Fruit fly (Drosophila melanogaster): Measurements from ENCODE around the gene js.

The js gene

dm6 chr3R:16368288-16368687 is at the start of gene js:
TSS of gene js (minus strand) at chr3R:16368306.
- 0 out of 3 replicates have a peak, but pooled peaks have one; percentile 15 for TF ChIP-seq dysf (GFP tag; IDR thresholded peaks at IDR 0.05)
- TF ChIP-seq Xbp1 (GFP tag; optimal IDR thresholded peaks at IDR 0.05), result peak; percentile 26
- TF ChIP-seq Abd-B (GFP tag; optimal IDR thresholded peaks at IDR 0.05), result no peak
- TF ChIP-seq E2f2 (GFP tag; IDR thresholded peaks at IDR 0.05), result peak; percentile 21; the same call in 1 of the 2 replicates
- TF ChIP-seq sisA (GFP tag; IDR thresholded peaks at IDR 0.05), result 0 out of 2 replicates have a peak, but pooled peaks have one; percentile 9
- no peak for TF ChIP-seq Hmr (GFP tag; optimal IDR thresholded peaks at IDR 0.05)
- 0 out of 2 replicates have a peak, but pooled peaks have one; percentile 11 for TF ChIP-seq ap (GFP tag; IDR thresholded peaks at IDR 0.05)
- peak; percentile 43 for TF ChIP-seq Oli (tag; optimal IDR thresholded peaks at IDR 0.05)
- 0 out of 3 replicates have a peak, but pooled peaks have one; percentile 23 for TF ChIP-seq tgo (GFP tag; IDR thresholded peaks at IDR 0.05)
- peak; percentile 9 for TF ChIP-seq shn (GFP tag; optimal IDR thresholded peaks at IDR 0.05)
- no peak for TF ChIP-seq dmrt11E (tag; optimal IDR thresholded peaks at IDR 0.05)
- TF ChIP-seq Taf1 (GFP tag; IDR thresholded peaks at IDR 0.05), result no peak
- no peak for TF ChIP-seq dpn (GFP tag; optimal IDR thresholded peaks at IDR 0.05)
- TF ChIP-seq ro (GFP tag; IDR thresholded peaks at IDR 0.05), result no peak
- TF ChIP-seq tio (GFP tag; optimal IDR thresholded peaks at IDR 0.05), result peak; percentile 6
- no peak for TF ChIP-seq grn (GFP tag; optimal IDR thresholded peaks at IDR 0.05)
- no peak for TF ChIP-seq sd (tag; optimal IDR thresholded peaks at IDR 0.05)
- 0 out of 4 replicates have a peak, but pooled peaks have one; percentile 15 for TF ChIP-seq chinmo (GFP tag; IDR thresholded peaks at IDR 0.05; ENCODE audit: partially characterized antibody)
- TF ChIP-seq bsh (GFP tag; optimal IDR thresholded peaks at IDR 0.05), result no peak
- TF ChIP-seq Dref (GFP tag; IDR thresholded peaks at IDR 0.05), result no peak
- TF ChIP-seq Lpt (GFP tag; optimal IDR thresholded peaks at IDR 0.05), result no peak
- no peak for TF ChIP-seq CG18599 (GFP tag; optimal IDR thresholded peaks at IDR 0.05)
- TF ChIP-seq Sox102F (GFP tag; optimal IDR thresholded peaks at IDR 0.05), result peak; percentile 14
- no peak for TF ChIP-seq CG2120 (GFP tag; optimal IDR thresholded peaks at IDR 0.05)
- no peak for TF ChIP-seq fd96Cb (tag; optimal IDR thresholded peaks at IDR 0.05)
- peak; percentile 20; the same call in 1 of the 3 replicates for TF ChIP-seq CG14050 (GFP tag; IDR thresholded peaks at IDR 0.05)
- no peak for TF ChIP-seq gcm (GFP tag; optimal IDR thresholded peaks at IDR 0.05)
- TF ChIP-seq inv (GFP tag; IDR thresholded peaks at IDR 0.05; ENCODE audit: partially characterized antibody), result no peak
- peak; percentile 16; the same call in 1 of the 2 replicates for TF ChIP-seq Xrp1 (GFP tag; IDR thresholded peaks at IDR 0.05)
- no peak for TF ChIP-seq mam (GFP tag; optimal IDR thresholded peaks at IDR 0.05)
- no peak for TF ChIP-seq CG15696 (tag; optimal IDR thresholded peaks at IDR 0.05)
- TF ChIP-seq schlank (tag; optimal IDR thresholded peaks at IDR 0.05), result no peak
- peak; percentile 7 for TF ChIP-seq CG12391 (tag; optimal IDR thresholded peaks at IDR 0.05)
- no peak for TF ChIP-seq pan (optimal IDR thresholded peaks at IDR 0.05)
- TF ChIP-seq pan (GFP tag; optimal IDR thresholded peaks at IDR 0.05 in 1 of 2, IDR thresholded peaks at IDR 0.05 in 1 of 2), result peak in 1 of 2 experiments; percentile 9
- TF ChIP-seq Gug (GFP tag; IDR thresholded peaks at IDR 0.05), result no peak
- TF ChIP-seq Side (GFP tag; optimal IDR thresholded peaks at IDR 0.05), result no peak
- TF ChIP-seq btn (GFP tag; optimal IDR thresholded peaks at IDR 0.05), result no peak
- TF ChIP-seq Hr39 (optimal IDR thresholded peaks at IDR 0.05), result no peak
- TF ChIP-seq CG13624 (GFP tag; optimal IDR thresholded peaks at IDR 0.05), result no peak
- peak; percentile 57 for TF ChIP-seq CG11504 (tag; optimal IDR thresholded peaks at IDR 0.05)
- TF ChIP-seq Deaf1 (tag; optimal IDR thresholded peaks at IDR 0.05), result peak; percentile 83
- no peak for TF ChIP-seq CG9437 (GFP tag; optimal IDR thresholded peaks at IDR 0.05)
- TF ChIP-seq CG17385 (GFP tag; optimal IDR thresholded peaks at IDR 0.05), result peak; percentile 5
- peak; percentile 20 for TF ChIP-seq CG13296 (GFP tag; optimal IDR thresholded peaks at IDR 0.05)
- TF ChIP-seq NfI (GFP tag; optimal IDR thresholded peaks at IDR 0.05), result peak; percentile 42
- peak; percentile 76 for TF ChIP-seq Drgx (GFP tag; IDR thresholded peaks at IDR 0.05)
- TF ChIP-seq CG4707 (GFP tag; optimal IDR thresholded peaks at IDR 0.05), result peak; percentile 25
- no peak for TF ChIP-seq CG10654 (GFP tag; optimal IDR thresholded peaks at IDR 0.05)
- TF ChIP-seq CG7745 (tag; optimal IDR thresholded peaks at IDR 0.05), result no peak
- peak; percentile 49 for TF ChIP-seq sens (GFP tag)
